Worm (Caenorhabditis elegans) whole organism, L3 larva: ENCODE results near the gene nlp-36.

Source experiments
- aly-2 ChIP-seq: fragments of 150-350 bp; optimal IDR thresholded peaks from 2 replicates; lab custom pipeline; 2014; ENCODE audit warnings: missing biosample characterization, missing genetic modification characterization
- ceh-28 ChIP-seq: fragments of 150-350 bp; optimal IDR thresholded peaks from 2 replicates; lab custom pipeline; 2014; ENCODE audit warnings: missing biosample characterization, missing genetic modification reagents, missing genetic modification characterization
- lin-39 ChIP-seq: fragments of 150-350 bp; optimal IDR thresholded peaks from 2 replicates; lab custom pipeline; 2018; ENCODE audit warnings: missing biosample characterization, missing genetic modification reagents, missing genetic modification characterization
- nhr-12 ChIP-seq: fragments of 150-350 bp; optimal IDR thresholded peaks from 2 replicates; lab custom pipeline; 2014; ENCODE audit warnings: missing biosample characterization, missing genetic modification characterization
- nhr-76 ChIP-seq: fragments of 150-350 bp; sonication (generic microtip); optimal IDR thresholded peaks from 5 replicates; lab custom pipeline; 2014; ENCODE audit warnings: missing biosample characterization, missing genetic modification characterization
- unc-62 ChIP-seq: fragments of 150-350 bp; sonication (generic microtip); optimal IDR thresholded peaks from 4 replicates; lab custom pipeline; 2014; ENCODE audit warnings: missing biosample characterization, missing genetic modification reagents, missing genetic modification characterization

DNA sequence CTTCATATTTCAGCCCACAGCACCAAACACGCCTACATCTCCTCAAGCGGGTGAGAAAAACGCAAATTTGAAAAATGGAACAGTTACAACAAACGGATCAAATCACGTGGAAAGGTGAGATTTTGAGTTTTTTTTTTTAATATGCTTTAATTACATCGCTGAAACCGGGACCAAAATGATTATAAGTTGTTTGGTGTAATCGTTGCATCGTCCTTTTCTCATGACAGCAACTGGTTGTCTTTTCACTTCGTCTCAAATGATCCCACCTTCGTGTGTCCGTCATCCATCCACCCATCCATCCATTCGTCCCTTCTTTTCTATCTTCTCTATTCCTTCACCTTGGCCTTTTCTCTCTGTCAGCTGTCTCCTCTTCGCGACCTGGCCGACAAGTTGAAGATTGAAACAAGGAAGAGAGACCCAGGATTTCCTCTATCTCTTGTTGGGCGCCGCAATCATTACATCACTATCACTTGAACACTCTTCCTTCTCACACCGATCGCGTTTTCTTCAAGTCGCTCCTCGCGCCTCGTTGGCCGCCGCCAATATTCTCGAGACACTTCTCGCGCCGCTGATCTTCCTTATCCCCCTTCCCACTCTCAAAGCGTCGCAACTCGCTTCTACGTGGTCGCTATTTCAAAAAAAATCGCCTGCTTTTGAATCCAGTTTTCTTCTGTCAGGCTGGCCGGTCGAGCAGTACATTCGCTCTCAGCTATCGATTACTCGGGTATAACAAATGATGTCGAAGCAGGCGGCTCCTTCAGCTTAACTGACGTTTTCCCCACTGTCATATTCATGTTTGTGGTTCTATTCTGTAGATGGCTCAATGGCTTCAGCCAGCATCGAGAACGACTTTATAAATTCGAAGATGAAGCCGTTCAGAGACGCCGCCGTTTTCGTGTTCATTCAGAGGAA is 31.1 kb upstream of the nlp-36 start:
- TF ChIP-seq unc-62 (GFP tag; lab: Kevin White, UChicago), result peak; percentile 36
- no peak for TF ChIP-seq lin-39 (tag; lab: Kevin White, UChicago)
- TF ChIP-seq ceh-28, result no peak
- TF ChIP-seq aly-2 (tag; lab: Kevin White, UChicago), result no peak
- TF ChIP-seq nhr-12 (tag; lab: Kevin White, UChicago), result no peak
- no peak for TF ChIP-seq nhr-76 (tag; lab: Kevin White, UChicago)
